Worm (Caenorhabditis elegans) whole organism, L4 larva: ENCODE results near the gene C17C3.3.
A peak's percentile ranks its signal among the peaks of the same experiment; 100 is the strongest.

ENCODE experiments used
- F10B5.3 ChIP-seq: sonication (generic microtip); optimal IDR thresholded peaks from 2 replicates; lab custom pipeline; 2016; ENCODE audit warnings: mild to moderate bottlenecking, missing genetic modification characterization, missing compliant biosample characterization
- F26F4.8 ChIP-seq: fragments of 200-800 bp; sonication (Bioruptor generic); conservative IDR thresholded peaks from 2 replicates; pipeline ENCODE4 v1.3.6; 2022; ENCODE audit warnings: missing genetic modification characterization, missing compliant biosample characterization
- F37D6.2 ChIP-seq: sonication (generic microtip); optimal IDR thresholded peaks from 2 replicates; lab custom pipeline; 2016; ENCODE audit warnings: mild to moderate bottlenecking, missing genetic modification characterization, missing compliant biosample characterization
- F44E2.7 ChIP-seq: fragments of 200-800 bp; sonication (Bioruptor generic); IDR thresholded peaks from 2 replicates; pipeline ENCODE4 v2.1.2; 2022; ENCODE audit warnings: missing genetic modification characterization, missing compliant biosample characterization
- R02D3.7 ChIP-seq: fragments of 150-350 bp; sonication (generic microtip); optimal IDR thresholded peaks from 3 replicates; lab custom pipeline; 2014; ENCODE audit warnings: missing biosample characterization, missing genetic modification characterization
- T20F7.1 ChIP-seq: fragments of 200-800 bp; sonication (Bioruptor generic); optimal IDR thresholded peaks from 2 replicates; lab custom pipeline; 2018; ENCODE audit warnings: mild to moderate bottlenecking, missing genetic modification characterization, missing compliant biosample characterization
- ZK546.5 ChIP-seq, 2 experiments: sonication (generic microtip); optimal IDR thresholded peaks; 2 replicates each; lab custom pipeline; 2017; ENCODE audit warnings: missing biosample characterization in 2 of 2, missing genetic modification characterization in 2 of 2
- ama-1 ChIP-seq: fragments of 150-350 bp; optimal IDR thresholded peaks from 2 replicates; lab custom pipeline; 2014; ENCODE audit warnings: inconsistent platforms, mixed read lengths
- ceh-20 ChIP-seq: fragments of 200-800 bp; sonication (Bioruptor generic); IDR thresholded peaks from 2 replicates; pipeline ENCODE4 v1.3.6; 2022; ENCODE audit warnings: missing genetic modification reagents, missing genetic modification characterization, missing compliant biosample characterization
- ceh-28 ChIP-seq: fragments of 150-350 bp; optimal IDR thresholded peaks from 2 replicates; lab custom pipeline; 2014; ENCODE audit warnings: missing biosample characterization, missing genetic modification reagents, missing genetic modification characterization
- cey-2 ChIP-seq: sonication (generic microtip); optimal IDR thresholded peaks from 3 replicates; lab custom pipeline; 2017; ENCODE audit warnings: missing genetic modification characterization, mild to moderate bottlenecking, missing compliant biosample characterization, antibody characterized with exemption, borderline replicate concordance; ENCODE audit not compliant: insufficient read depth
- ctbp-1 ChIP-seq: fragments of 200-800 bp; sonication (Bioruptor generic); IDR thresholded peaks from 2 replicates; pipeline ENCODE4 v1.3.6; 2022; ENCODE audit warnings: missing genetic modification reagents, missing genetic modification characterization, missing compliant biosample characterization
- dmd-6 ChIP-seq: fragments of 200-800 bp; sonication (Bioruptor generic); IDR thresholded peaks from 2 replicates; pipeline ENCODE4 v1.3.6; 2022; ENCODE audit warnings: missing genetic modification reagents, missing genetic modification characterization, missing compliant biosample characterization
- dmd-9 ChIP-seq: fragments of 200-800 bp; sonication (Bioruptor generic); IDR thresholded peaks from 2 replicates; pipeline ENCODE4 v1.3.6; 2022; ENCODE audit warnings: missing genetic modification reagents, missing genetic modification characterization, missing compliant biosample characterization
- dve-1 ChIP-seq: sonication (generic microtip); optimal IDR thresholded peaks from 2 replicates; lab custom pipeline; 2017; ENCODE audit warnings: antibody characterized with exemption, mild to moderate bottlenecking, missing genetic modification characterization, missing compliant biosample characterization; ENCODE audit not compliant: insufficient read depth
- egl-27 ChIP-seq: sonication (generic microtip); optimal IDR thresholded peaks from 3 replicates; lab custom pipeline; 2017; ENCODE audit warnings: missing biosample characterization, missing genetic modification reagents, missing genetic modification characterization
- fkh-10 ChIP-seq: fragments of 150-350 bp; optimal IDR thresholded peaks from 2 replicates; lab custom pipeline; 2014; ENCODE audit warnings: missing biosample characterization, missing genetic modification reagents, missing genetic modification characterization
- fos-1 ChIP-seq: fragments of 150-350 bp; optimal IDR thresholded peaks from 2 replicates; lab custom pipeline; 2014; ENCODE audit warnings: missing biosample characterization, missing genetic modification characterization
- gei-8 ChIP-seq: fragments of 200-800 bp; sonication (Bioruptor generic); optimal IDR thresholded peaks from 2 replicates; lab custom pipeline; 2018; ENCODE audit warnings: mild to moderate bottlenecking, missing genetic modification characterization, missing compliant biosample characterization
- hif-1 ChIP-seq, 2 experiments: sonication (generic microtip); optimal IDR thresholded peaks; 2 replicates each; lab custom pipeline; 2016 to 2017; ENCODE audit warnings: missing compliant biosample characterization in 2 of 2, missing genetic modification characterization in 2 of 2, missing genetic modification reagents in 2 of 2, missing genotype in 2 of 2, mild to moderate bottlenecking in 1 of 2
- hlh-11 ChIP-seq: fragments of 200-800 bp; sonication (Bioruptor generic); optimal IDR thresholded peaks from 2 replicates; lab custom pipeline; 2018; ENCODE audit warnings: mild to moderate bottlenecking, missing genetic modification characterization, missing compliant biosample characterization
- hlh-30 ChIP-seq: sonication (generic microtip); optimal IDR thresholded peaks from 2 replicates; lab custom pipeline; 2017; ENCODE audit warnings: antibody characterized with exemption, mild to moderate bottlenecking, missing genetic modification characterization, missing compliant biosample characterization; ENCODE audit not compliant: insufficient read depth
- hmg-1.1 ChIP-seq: fragments of 200-800 bp; sonication (Bioruptor generic); IDR thresholded peaks from 2 replicates; pipeline ENCODE4 v1.3.6; 2022; ENCODE audit warnings: missing genetic modification reagents, missing genetic modification characterization, missing compliant biosample characterization
- lim-7 ChIP-seq: fragments of 200-800 bp; sonication (Bioruptor generic); IDR thresholded peaks from 2 replicates; pipeline ENCODE4 v1.3.6; 2022; ENCODE audit warnings: missing genetic modification characterization, missing compliant biosample characterization
- lin-1 ChIP-seq: fragments of 200-800 bp; sonication (Bioruptor generic); IDR thresholded peaks from 2 replicates; pipeline ENCODE4 v1.3.6; 2022; ENCODE audit warnings: missing genetic modification reagents, missing genetic modification characterization, missing compliant biosample characterization
- lin-15B ChIP-seq: fragments of 150-350 bp; sonication (generic microtip); optimal IDR thresholded peaks from 3 replicates; lab custom pipeline; 2014; ENCODE audit warnings: missing biosample characterization, missing genetic modification characterization
- lin-29 ChIP-seq: fragments of 200-800 bp; sonication (Bioruptor generic); IDR thresholded peaks from 2 replicates; pipeline ENCODE4 v1.3.6; 2022; ENCODE audit warnings: missing genetic modification reagents, missing genetic modification characterization, missing compliant biosample characterization
- lin-38 ChIP-seq: fragments of 200-800 bp; sonication (Bioruptor generic); IDR thresholded peaks from 2 replicates; pipeline ENCODE4 v1.3.6; 2022; ENCODE audit warnings: missing genetic modification reagents, missing genetic modification characterization, missing compliant biosample characterization
- madf-5 ChIP-seq, 2 experiments: fragments of 200-800 bp; sonication (Bioruptor generic); IDR thresholded peaks; 2 replicates each; pipeline ENCODE4 v1.3.6; 2022; ENCODE audit warnings: missing compliant biosample characterization in 2 of 2, missing genetic modification characterization in 2 of 2
- madf-9 ChIP-seq: fragments of 200-800 bp; sonication (Bioruptor generic); conservative IDR thresholded peaks from 2 replicates; pipeline ENCODE4 v1.3.6; 2022; ENCODE audit warnings: missing genetic modification reagents, missing genetic modification characterization, missing compliant biosample characterization
- mes-2 ChIP-seq: sonication (generic microtip); optimal IDR thresholded peaks from 2 replicates; lab custom pipeline; 2016; ENCODE audit warnings: missing genotype, mild to moderate bottlenecking, missing genetic modification characterization, missing compliant biosample characterization; ENCODE audit not compliant: poor library complexity, severe bottlenecking
- mxl-2 ChIP-seq: fragments of 200-800 bp; sonication (Bioruptor generic); conservative IDR thresholded peaks from 2 replicates; pipeline ENCODE4 v1.3.6; 2022; ENCODE audit warnings: missing genetic modification reagents, missing genetic modification characterization, missing compliant biosample characterization
- mxl-3 ChIP-seq: fragments of 200-800 bp; sonication (Bioruptor generic); optimal IDR thresholded peaks from 2 replicates; lab custom pipeline; 2018; ENCODE audit warnings: mild to moderate bottlenecking, missing genetic modification characterization, missing compliant biosample characterization
- nhr-102 ChIP-seq: sonication (generic microtip); optimal IDR thresholded peaks from 2 replicates; lab custom pipeline; 2016; ENCODE audit warnings: mild to moderate bottlenecking, missing genetic modification characterization, moderate library complexity, missing compliant biosample characterization
- nhr-11 ChIP-seq: fragments of 150-350 bp; optimal IDR thresholded peaks from 2 replicates; lab custom pipeline; 2014; ENCODE audit warnings: missing biosample characterization, missing genetic modification characterization
- nhr-25 ChIP-seq: sonication (generic microtip); optimal IDR thresholded peaks from 2 replicates; lab custom pipeline; 2017; ENCODE audit warnings: missing genetic modification characterization, mild to moderate bottlenecking, missing compliant biosample characterization, antibody characterized with exemption, moderate library complexity, borderline replicate concordance; ENCODE audit not compliant: insufficient read depth
- nhr-41 ChIP-seq: fragments of 200-800 bp; sonication (Bioruptor generic); IDR thresholded peaks from 2 replicates; pipeline ENCODE4 v1.3.6; 2022; ENCODE audit warnings: missing genetic modification reagents, missing genetic modification characterization, missing compliant biosample characterization
- nhr-77 ChIP-seq: fragments of 150-350 bp; optimal IDR thresholded peaks from 2 replicates; lab custom pipeline; 2014; ENCODE audit warnings: missing biosample characterization, missing genetic modification characterization
- php-3 ChIP-seq: fragments of 200-800 bp; sonication (Bioruptor generic); IDR thresholded peaks from 2 replicates; pipeline ENCODE4 v1.3.6; 2022; ENCODE audit warnings: missing genetic modification reagents, missing genetic modification characterization, missing compliant biosample characterization
- pqm-1 ChIP-seq: sonication (generic microtip); optimal IDR thresholded peaks from 2 replicates; lab custom pipeline; 2017; ENCODE audit warnings: missing biosample characterization, missing genetic modification characterization
- rbr-2 ChIP-seq: sonication (generic microtip); optimal IDR thresholded peaks from 2 replicates; lab custom pipeline; 2016; ENCODE audit warnings: missing genotype, missing genetic modification characterization, missing compliant biosample characterization
- saeg-2 ChIP-seq: fragments of 200-800 bp; sonication (Bioruptor generic); IDR thresholded peaks from 2 replicates; pipeline ENCODE4 v1.3.6; 2022; ENCODE audit warnings: missing genetic modification reagents, missing genetic modification characterization, missing compliant biosample characterization
- set-16 ChIP-seq: fragments of 200-800 bp; sonication (Bioruptor generic); IDR thresholded peaks from 2 replicates; pipeline ENCODE4 v1.3.6; 2022; ENCODE audit warnings: missing genetic modification reagents, missing genetic modification characterization, missing compliant biosample characterization
- spr-1 ChIP-seq: sonication (generic microtip); optimal IDR thresholded peaks from 2 replicates; lab custom pipeline; 2016; ENCODE audit warnings: mild to moderate bottlenecking, missing genetic modification characterization, missing compliant biosample characterization
- tra-1 ChIP-seq: fragments of 200-800 bp; sonication (Bioruptor generic); IDR thresholded peaks from 2 replicates; pipeline ENCODE4 v1.3.6; 2022; ENCODE audit warnings: missing genetic modification reagents, missing genetic modification characterization, missing compliant biosample characterization
- unc-130 ChIP-seq: sonication (generic microtip); optimal IDR thresholded peaks from 2 replicates; lab custom pipeline; 2016; ENCODE audit warnings: missing genetic modification reagents, missing genetic modification characterization, missing compliant biosample characterization
- unc-62 ChIP-seq, 3 experiments: fragments of 150-350 bp in 1 of 3; sonication (generic microtip); optimal IDR thresholded peaks in 2 of 3; peaks in 1 of 3; 1 replicate in 1 of 3; 2 replicates in 2 of 3; lab custom pipeline; 2014 to 2017; ENCODE audit warnings: missing biosample characterization in 3 of 3, missing genetic modification characterization in 3 of 3, missing genetic modification reagents in 3 of 3, missing genotype in 1 of 3
- zag-1 ChIP-seq: fragments of 150-350 bp; optimal IDR thresholded peaks from 2 replicates; lab custom pipeline; 2014; ENCODE audit warnings: missing biosample characterization, missing genetic modification characterization
- zip-11 ChIP-seq: fragments of 200-800 bp; sonication (Bioruptor generic); IDR thresholded peaks from 2 replicates; pipeline ENCODE4 v1.3.6; 2022; ENCODE audit warnings: missing genetic modification characterization, missing compliant biosample characterization
- ztf-11 ChIP-seq: fragments of 150-350 bp; optimal IDR thresholded peaks from 2 replicates; lab custom pipeline; 2014; ENCODE audit warnings: missing biosample characterization, missing genetic modification characterization
- ztf-7 ChIP-seq: fragments of 150-350 bp; optimal IDR thresholded peaks from 2 replicates; lab custom pipeline; 2014; ENCODE audit warnings: missing biosample characterization, missing genetic modification characterization

C17C3.3 gene

ce11 chrII:5585788-5586187 is 24.3 kb downstream of the C17C3.3 start, which contains the start of gene lys-8 (continued):
- TF ChIP-seq madf-5 (GFP tag; IDR thresholded peaks at IDR 0.05; lab: Robert Waterston, UW) (no peak), nhr-25 (tag; lab: Kevin White, UChicago) (no peak), lim-7 (GFP tag; lab: Robert Waterston, UW) (no peak), rbr-2 (no peak), F10B5.3 (no peak), nhr-77 (tag; lab: Kevin White, UChicago) (peak; percentile 78), gei-8 (no peak), hmg-1.1 (GFP tag; lab: Robert Waterston, UW) (no peak), dve-1 (tag; lab: Kevin White, UChicago) (peak; percentile 89), ztf-7 (tag; lab: Kevin White, UChicago) (no peak), ZK546.5 (tag; optimal IDR thresholded peaks at IDR 0.05; lab: Kevin White, UChicago) (no peak), php-3 (peak; percentile 99), lin-15B (tag; lab: Kevin White, UChicago) (no peak), F37D6.2 (tag; lab: Kevin White, UChicago) (no peak), madf-9 (GFP tag; lab: Robert Waterston, UW) (no peak), mxl-2 (GFP tag; lab: Robert Waterston, UW) (no peak), ctbp-1 (GFP tag; lab: Robert Waterston, UW) (no peak), hlh-11 (tag; lab: Kevin White, UChicago) (peak; percentile 90), T20F7.1 (GFP tag; lab: Kevin White, UChicago) (peak; percentile 45), set-16 (GFP tag; lab: Robert Waterston, UW) (no peak), zip-11 (no peak), lin-29 (no peak), F44E2.7 (no peak), unc-62 (GFP tag; optimal IDR thresholded peaks at IDR 0.05 in 1 of 2; lab: Kevin White, UChicago) (no peak), unc-62 (tag; optimal IDR thresholded peaks at IDR 0.05; lab: Kevin White, UChicago) (no peak), nhr-11 (tag; lab: Kevin White, UChicago) (no peak), lin-38 (no peak), ceh-20 (GFP tag; lab: Robert Waterston, UW) (peak; percentile 86), tra-1 (GFP tag; lab: Robert Waterston, UW) (peak; percentile 76; the same call in 1 of the 2 replicates), saeg-2 (GFP tag; lab: Robert Waterston, UW) (no peak), dmd-9 (no peak), ama-1 (lab: Kevin White, UChicago) (no peak), dmd-6 (GFP tag; lab: Robert Waterston, UW) (peak; percentile 93), ceh-28 (tag; lab: Kevin White, UChicago) (no peak), ztf-11 (tag; lab: Kevin White, UChicago) (no peak), pqm-1 (peak; percentile 99), R02D3.7 (tag; lab: Kevin White, UChicago) (no peak), hif-1 (tag; optimal IDR thresholded peaks at IDR 0.05; lab: Kevin White, UChicago) (no peak), fkh-10 (GFP tag; lab: Kevin White, UChicago) (no peak), unc-130 (GFP tag; lab: Kevin White, UChicago) (no peak), hlh-30 (tag; lab: Kevin White, UChicago) (no peak), cey-2 (tag; lab: Kevin White, UChicago) (no peak), mes-2 (tag; lab: Kevin White, UChicago) (no peak), fos-1 (tag; lab: Kevin White, UChicago) (no peak), egl-27 (tag; lab: Kevin White, UChicago) (no peak), nhr-41 (GFP tag; lab: Robert Waterston, UW) (no peak), F26F4.8 (no peak), mxl-3 (peak; percentile 35), zag-1 (tag; lab: Kevin White, UChicago) (no peak), lin-1 (GFP tag; lab: Robert Waterston, UW) (peak; percentile 54), nhr-102 (tag; lab: Kevin White, UChicago) (peak; percentile 16), spr-1 (no peak)
